Worm (Caenorhabditis elegans) whole organism, mixed stage, embryonic: ENCODE measurements around the gene egl-9.

Experiments
- bed-3 ChIP-seq: fragments of 200-800 bp; sonication (Bioruptor generic); optimal IDR thresholded peaks from 3 replicates; lab custom pipeline; 2018; ENCODE audit warnings: mild to moderate bottlenecking, missing genetic modification characterization, moderate library complexity, missing compliant biosample characterization
- blmp-1 ChIP-seq: fragments of 150-350 bp; optimal IDR thresholded peaks from 2 replicates; lab custom pipeline; 2014; ENCODE audit warnings: missing biosample characterization, missing genetic modification characterization
- ceh-39 ChIP-seq: fragments of 150-350 bp; optimal IDR thresholded peaks from 2 replicates; lab custom pipeline; 2014; ENCODE audit warnings: missing biosample characterization, missing genetic modification characterization
- ceh-43 ChIP-seq: fragments of 200-800 bp; sonication (Bioruptor generic); optimal IDR thresholded peaks from 2 replicates; lab custom pipeline; 2018; ENCODE audit warnings: mild to moderate bottlenecking, missing genetic modification characterization, moderate library complexity, missing compliant biosample characterization
- ceh-83 ChIP-seq: fragments of 200-800 bp; sonication (Bioruptor generic); optimal IDR thresholded peaks from 2 replicates; lab custom pipeline; 2018; ENCODE audit warnings: mild to moderate bottlenecking, missing genetic modification characterization, missing compliant biosample characterization
- ces-1 ChIP-seq: fragments of 150-350 bp; optimal IDR thresholded peaks from 2 replicates; lab custom pipeline; 2014; ENCODE audit warnings: missing biosample characterization, missing genetic modification reagents, missing genetic modification characterization
- cnd-1 ChIP-seq: fragments of 200-800 bp; sonication (Bioruptor generic); optimal IDR thresholded peaks from 2 replicates; lab custom pipeline; 2018; ENCODE audit warnings: mild to moderate bottlenecking, missing genetic modification characterization, missing compliant biosample characterization
- drap-1 ChIP-seq: fragments of 200-800 bp; sonication (Bioruptor generic); optimal IDR thresholded peaks from 3 replicates; lab custom pipeline; 2018; ENCODE audit warnings: mild to moderate bottlenecking, missing genetic modification characterization, missing compliant biosample characterization
- elt-3 ChIP-seq: fragments of 150-350 bp; optimal IDR thresholded peaks from 2 replicates; lab custom pipeline; 2014; ENCODE audit warnings: missing biosample characterization, missing genetic modification characterization
- flh-1 ChIP-seq: fragments of 200-800 bp; sonication (Bioruptor generic); optimal IDR thresholded peaks from 2 replicates; lab custom pipeline; 2018; ENCODE audit warnings: mild to moderate bottlenecking, missing genetic modification characterization, moderate library complexity, missing compliant biosample characterization
- hlh-1 ChIP-seq: fragments of 150-350 bp; optimal IDR thresholded peaks from 2 replicates; lab custom pipeline; 2014; ENCODE audit warnings: missing biosample characterization, missing genetic modification reagents, missing genetic modification characterization
- lin-13 ChIP-seq: fragments of 150-350 bp; optimal IDR thresholded peaks from 2 replicates; lab custom pipeline; 2014; ENCODE audit warnings: missing biosample characterization, missing genetic modification characterization
- lin-32 ChIP-seq: fragments of 200-800 bp; sonication (Bioruptor generic); optimal IDR thresholded peaks from 2 replicates; lab custom pipeline; 2018; ENCODE audit warnings: mild to moderate bottlenecking, missing genetic modification characterization, missing compliant biosample characterization
- lsy-2 ChIP-seq: fragments of 150-350 bp; optimal IDR thresholded peaks from 2 replicates; lab custom pipeline; 2014; ENCODE audit warnings: missing biosample characterization, missing genetic modification characterization
- mab-5 ChIP-seq: fragments of 150-350 bp; optimal IDR thresholded peaks from 2 replicates; lab custom pipeline; 2014; ENCODE audit warnings: missing biosample characterization, missing genetic modification characterization
- mls-2 ChIP-seq: sonication (generic microtip); optimal IDR thresholded peaks from 2 replicates; lab custom pipeline; 2016; ENCODE audit warnings: mild to moderate bottlenecking, missing genetic modification characterization, moderate library complexity, missing compliant biosample characterization
- nhr-12 ChIP-seq: fragments of 150-350 bp; optimal IDR thresholded peaks from 2 replicates; lab custom pipeline; 2014; ENCODE audit warnings: missing biosample characterization, missing genetic modification characterization
- nhr-2 ChIP-seq: fragments of 150-350 bp; optimal IDR thresholded peaks from 2 replicates; lab custom pipeline; 2014; ENCODE audit warnings: missing biosample characterization, missing genetic modification characterization
- nhr-237 ChIP-seq: fragments of 150-350 bp; optimal IDR thresholded peaks from 2 replicates; lab custom pipeline; 2014; ENCODE audit warnings: missing biosample characterization, missing genetic modification characterization
- nhr-28 ChIP-seq: fragments of 150-350 bp; optimal IDR thresholded peaks from 2 replicates; lab custom pipeline; 2014; ENCODE audit warnings: missing biosample characterization, missing genetic modification characterization
- nhr-76 ChIP-seq: sonication (generic microtip); optimal IDR thresholded peaks from 2 replicates; lab custom pipeline; 2017; ENCODE audit warnings: missing biosample characterization, missing genetic modification characterization
- pha-4 ChIP-seq: fragments of 150-350 bp; optimal IDR thresholded peaks from 2 replicates; lab custom pipeline; 2018; ENCODE audit warnings: missing biosample characterization, missing genetic modification reagents, missing genetic modification characterization
- sem-2 ChIP-seq: fragments of 200-800 bp; sonication (Bioruptor generic); optimal IDR thresholded peaks from 2 replicates; lab custom pipeline; 2018; ENCODE audit warnings: mild to moderate bottlenecking, missing genetic modification characterization, missing compliant biosample characterization
- snpc-4 ChIP-seq: fragments of 150-350 bp; optimal IDR thresholded peaks from 2 replicates; lab custom pipeline; 2014; ENCODE audit warnings: missing biosample characterization, missing genetic modification characterization
- sptf-1 ChIP-seq: sonication (generic microtip); optimal IDR thresholded peaks from 2 replicates; lab custom pipeline; 2017; ENCODE audit warnings: mild to moderate bottlenecking, missing genetic modification characterization, moderate library complexity, missing compliant biosample characterization
- tbx-8 ChIP-seq: fragments of 200-800 bp; sonication (Bioruptor generic); optimal IDR thresholded peaks from 2 replicates; lab custom pipeline; 2018; ENCODE audit warnings: mild to moderate bottlenecking, missing genetic modification characterization, moderate library complexity, missing compliant biosample characterization
- unc-120 ChIP-seq: sonication (generic microtip); optimal IDR thresholded peaks from 2 replicates; lab custom pipeline; 2017; ENCODE audit warnings: missing genetic modification characterization, missing compliant biosample characterization; ENCODE audit not compliant: poor library complexity, severe bottlenecking
- unc-39 ChIP-seq: fragments of 150-350 bp; optimal IDR thresholded peaks from 2 replicates; lab custom pipeline; 2014; ENCODE audit warnings: missing biosample characterization, missing genetic modification characterization
- unc-62 ChIP-seq: fragments of 150-350 bp; optimal IDR thresholded peaks from 2 replicates; lab custom pipeline; 2014; ENCODE audit warnings: missing biosample characterization, missing genetic modification reagents, missing genetic modification characterization
- zip-8 ChIP-seq: fragments of 150-350 bp; optimal IDR thresholded peaks from 2 replicates; lab custom pipeline; 2014; ENCODE audit warnings: missing biosample characterization, missing genetic modification characterization
- ztf-11 ChIP-seq: fragments of 150-350 bp; optimal IDR thresholded peaks from 2 replicates; lab custom pipeline; 2014; ENCODE audit warnings: missing biosample characterization, missing genetic modification characterization

The egl-9 gene

DNA sequence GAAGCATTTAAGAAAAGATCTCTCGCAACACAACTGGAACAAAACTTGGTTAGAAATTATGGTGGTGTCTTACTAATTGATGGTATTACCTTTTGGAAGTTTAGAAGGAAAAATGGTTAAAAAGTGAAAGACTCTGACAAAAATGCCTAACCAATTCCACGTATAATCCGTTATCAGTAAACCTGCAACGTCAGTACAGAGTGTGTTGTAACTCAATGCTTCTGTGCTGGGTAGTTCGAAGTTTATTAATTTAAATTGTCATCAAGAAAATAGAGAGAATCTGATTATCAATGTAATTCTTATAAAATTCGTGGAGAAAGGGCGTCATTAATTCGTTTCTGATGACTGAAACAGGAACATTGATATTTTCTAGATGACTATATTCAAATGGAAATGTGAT is 33.1 kb upstream of the egl-9 start:
- TF ChIP-seq lin-13 (no peak), lin-32 (no peak), hlh-1 (tag; lab: Kevin White, UChicago) (no peak), mab-5 (no peak), nhr-12 (tag; lab: Kevin White, UChicago) (no peak), ceh-43 (GFP tag; lab: Kevin White, UChicago) (no peak), drap-1 (GFP tag; lab: Kevin White, UChicago) (no peak), unc-62 (no peak), nhr-237 (tag; lab: Kevin White, UChicago) (no peak), elt-3 (no peak), flh-1 (GFP tag; lab: Kevin White, UChicago) (no peak), zip-8 (no peak), mls-2 (tag; lab: Kevin White, UChicago) (no peak), ztf-11 (tag; lab: Kevin White, UChicago) (no peak), bed-3 (GFP tag; lab: Kevin White, UChicago) (no peak), blmp-1 (tag; lab: Kevin White, UChicago) (no peak)

ce11 chrV:10436612-10437011 is 31.7 kb upstream of the egl-9 start, which contains the start of gene set-22:
Gene set-22 (plus strand): TSS chrV:10436912.
- no peak for TF ChIP-seq mls-2 (tag; lab: Kevin White, UChicago)
- TF ChIP-seq ceh-83 = no peak

ce11 chrV:10440723-10441122 is 27.6 kb upstream of the egl-9 start, which contains the start of gene snf-10:
Gene snf-10 (minus strand): TSS chrV:10440823.
- no peak for TF ChIP-seq ces-1 (GFP tag; lab: Kevin White, UChicago)
- TF ChIP-seq, all 35 proteins: peak for 0

ce11 chrV:10441135-10442024 is 26.9 kb upstream of the egl-9 start, which contains the start of gene pap-1:
Gene pap-1 (plus strand): TSS chrV:10441974.
- TF ChIP-seq snpc-4 = no peak
- no peak for TF ChIP-seq ceh-43 (GFP tag; lab: Kevin White, UChicago)
- TF ChIP-seq lin-32 = no peak
- TF ChIP-seq unc-120 = peak; percentile 8
- peak; percentile 61 for TF ChIP-seq lsy-2 (tag; lab: Kevin White, UChicago)
- TF ChIP-seq nhr-2 (tag; lab: Kevin White, UChicago) = no peak
- TF ChIP-seq ceh-39 (tag; lab: Kevin White, UChicago) = no peak
- no peak for TF ChIP-seq nhr-76 (tag; lab: Kevin White, UChicago)

ce11 chrV:10453466-10453865 is 14.9 kb upstream of the egl-9 start, which contains the start of gene Y32F6A.5:
Gene Y32F6A.5 (minus strand): TSS chrV:10453605.
- TF ChIP-seq unc-120 (no peak), ces-1 (GFP tag; lab: Kevin White, UChicago) (no peak), bed-3 (GFP tag; lab: Kevin White, UChicago) (no peak), unc-62 (no peak), lin-32 (no peak)

DNA sequence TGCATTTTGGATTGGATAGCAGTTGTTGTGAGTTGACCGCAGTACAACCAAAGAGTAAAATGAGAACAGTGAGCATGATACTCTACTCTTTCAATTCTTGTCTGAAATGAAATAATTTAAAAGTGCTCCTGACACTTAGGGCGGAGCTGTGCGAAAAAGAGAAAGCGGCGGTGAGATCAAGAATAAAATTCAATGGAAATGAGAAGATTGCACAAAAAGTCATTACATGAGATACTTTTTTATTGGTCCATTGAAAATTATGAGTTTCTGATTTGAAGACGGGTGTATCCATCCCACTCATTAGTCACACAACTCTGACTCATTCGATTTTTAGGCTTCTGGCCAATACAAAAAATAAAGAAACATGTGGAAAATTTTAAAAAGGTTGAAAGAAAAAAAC is 11.1 kb upstream of the egl-9 start, which contains the start of gene F22E12.1:
F22E12.1 (minus strand) TSS at position 101 of the 400 bp plus-strand sequence.
- TF ChIP-seq ceh-39 (tag; lab: Kevin White, UChicago) (no peak), nhr-28 (tag; lab: Kevin White, UChicago) (no peak), lsy-2 (tag; lab: Kevin White, UChicago) (no peak), lin-13 (no peak), zip-8 (no peak), tbx-8 (GFP tag; lab: Kevin White, UChicago) (no peak), unc-39 (tag; lab: Kevin White, UChicago) (no peak), sem-2 (no peak), sptf-1 (tag; lab: Kevin White, UChicago) (no peak), hlh-1 (tag; lab: Kevin White, UChicago) (no peak), unc-120 (no peak), nhr-237 (tag; lab: Kevin White, UChicago) (no peak), flh-1 (GFP tag; lab: Kevin White, UChicago) (no peak), mab-5 (no peak), cnd-1 (tag; lab: Kevin White, UChicago) (no peak), nhr-2 (tag; lab: Kevin White, UChicago) (no peak), pha-4 (tag; lab: Kevin White, UChicago) (no peak), drap-1 (GFP tag; lab: Kevin White, UChicago) (no peak), lin-32 (no peak), ceh-83 (no peak)
